Worm (Caenorhabditis elegans): Measurements from ENCODE around the gene gei-1.

DNA sequence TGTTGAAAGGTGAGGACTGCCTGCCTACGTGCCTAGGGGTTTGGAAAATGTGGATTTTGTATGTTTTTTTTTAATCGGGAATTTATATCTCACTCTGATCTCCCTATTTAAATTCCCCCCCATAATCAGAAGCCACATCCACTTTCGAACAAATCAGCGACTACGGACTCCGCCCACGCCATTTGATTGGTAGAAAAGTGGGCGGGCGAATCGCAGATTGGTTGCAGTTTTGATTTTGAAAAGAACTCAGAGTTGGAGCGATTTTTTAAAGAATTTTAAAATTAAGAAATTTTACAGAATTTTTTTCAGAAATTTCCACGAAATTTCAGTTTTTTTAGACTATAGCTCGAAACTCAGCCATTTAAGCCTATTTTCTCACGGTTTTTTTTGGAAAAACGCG, 15.4 kb downstream of the gei-1 start:
- TF ChIP-seq T20F7.1 (GFP tag; optimal IDR thresholded peaks at IDR 0.05) = no peak
- TF ChIP-seq daf-16 (GFP tag; optimal IDR thresholded peaks at IDR 0.05) = no peak
- TF ChIP-seq daf-16 (tag; optimal IDR thresholded peaks at IDR 0.05) = no peak
- no peak for TF ChIP-seq unc-130 (GFP tag; optimal IDR thresholded peaks at IDR 0.05)
- TF ChIP-seq lin-15B (tag; optimal IDR thresholded peaks at IDR 0.05) = no peak
- TF ChIP-seq nhr-11 (tag; optimal IDR thresholded peaks at IDR 0.05) = no peak
- TF ChIP-seq ceh-82 (tag; optimal IDR thresholded peaks at IDR 0.05) = no peak
- no peak for TF ChIP-seq mxl-3 (GFP tag; optimal IDR thresholded peaks at IDR 0.05)
- no peak for TF ChIP-seq dpl-1 (GFP tag; optimal IDR thresholded peaks at IDR 0.05)
- TF ChIP-seq cey-2 (tag; optimal IDR thresholded peaks at IDR 0.05; ENCODE audit: borderline replicate concordance, insufficient read depth) = no peak
- no peak for TF ChIP-seq lin-13 (GFP tag; optimal IDR thresholded peaks at IDR 0.05)
- TF ChIP-seq egl-27 (tag; optimal IDR thresholded peaks at IDR 0.05) = no peak
- no peak for TF ChIP-seq ceh-28 (tag; optimal IDR thresholded peaks at IDR 0.05)
- no peak for TF ChIP-seq lin-39 (tag; optimal IDR thresholded peaks at IDR 0.05)

Measured in whole organism, L4 larva.